Worm (Caenorhabditis elegans) whole organism, L4 larva: ENCODE results near the gene ZK512.2.

ENCODE experiments used
- F10B5.3 ChIP-seq: sonication (generic microtip); optimal IDR thresholded peaks from 2 replicates; lab custom pipeline; 2016; ENCODE audit warnings: mild to moderate bottlenecking, missing genetic modification characterization, missing compliant biosample characterization
- F44E2.7 ChIP-seq: fragments of 200-800 bp; sonication (Bioruptor generic); IDR thresholded peaks from 2 replicates; pipeline ENCODE4 v2.1.2; 2022; ENCODE audit warnings: missing genetic modification characterization, missing compliant biosample characterization
- F49E8.2 ChIP-seq: sonication (generic microtip); optimal IDR thresholded peaks from 2 replicates; lab custom pipeline; 2016; ENCODE audit warnings: missing compliant biosample characterization, mild to moderate bottlenecking, missing genetic modification characterization, borderline replicate concordance
- R02D3.7 ChIP-seq: fragments of 150-350 bp; sonication (generic microtip); optimal IDR thresholded peaks from 3 replicates; lab custom pipeline; 2014; ENCODE audit warnings: missing biosample characterization, missing genetic modification characterization
- Y105C5A.15 ChIP-seq: fragments of 200-800 bp; sonication (Bioruptor generic); IDR thresholded peaks from 2 replicates; pipeline ENCODE4 v1.3.6; 2022; ENCODE audit warnings: missing genetic modification characterization, missing compliant biosample characterization
- Y75B8A.6 ChIP-seq: fragments of 200-800 bp; sonication (Bioruptor generic); IDR thresholded peaks from 2 replicates; pipeline ENCODE4 v1.3.6; 2022; ENCODE audit warnings: missing genetic modification reagents, missing genetic modification characterization, missing compliant biosample characterization
- ZK337.2 ChIP-seq: fragments of 200-800 bp; sonication (Bioruptor generic); IDR thresholded peaks from 2 replicates; pipeline ENCODE4 v1.3.6; 2022; ENCODE audit warnings: missing genetic modification reagents, missing genetic modification characterization, missing compliant biosample characterization
- ZK546.5 ChIP-seq, 2 experiments: sonication (generic microtip); optimal IDR thresholded peaks; 2 replicates each; lab custom pipeline; 2017; ENCODE audit warnings: missing biosample characterization in 2 of 2, missing genetic modification characterization in 2 of 2
- aha-1 ChIP-seq: fragments of 150-350 bp; peaks from one replicate; lab custom pipeline; 2014; ENCODE audit warnings: missing biosample characterization, missing genetic modification characterization
- ama-1 ChIP-seq: fragments of 150-350 bp; optimal IDR thresholded peaks from 2 replicates; lab custom pipeline; 2014; ENCODE audit warnings: inconsistent platforms, mixed read lengths
- arid-1 ChIP-seq: fragments of 200-800 bp; sonication (Bioruptor generic); conservative IDR thresholded peaks from 2 replicates; pipeline ENCODE4 v1.3.6; 2022; ENCODE audit warnings: missing genetic modification reagents, missing genetic modification characterization, missing compliant biosample characterization
- ceh-20 ChIP-seq: fragments of 200-800 bp; sonication (Bioruptor generic); IDR thresholded peaks from 2 replicates; pipeline ENCODE4 v1.3.6; 2022; ENCODE audit warnings: missing genetic modification reagents, missing genetic modification characterization, missing compliant biosample characterization
- ceh-44 ChIP-seq: fragments of 200-800 bp; sonication (Bioruptor generic); IDR thresholded peaks from 2 replicates; pipeline ENCODE4 v1.3.6; 2022; ENCODE audit warnings: missing genetic modification reagents, missing genetic modification characterization, missing compliant biosample characterization
- ceh-82 ChIP-seq: sonication (generic microtip); optimal IDR thresholded peaks from 2 replicates; lab custom pipeline; 2017; ENCODE audit warnings: missing biosample characterization, missing genetic modification characterization
- daf-16 ChIP-seq, 3 experiments: sonication (generic microtip); optimal IDR thresholded peaks; 2 replicates each; lab custom pipeline; 2016 to 2017; ENCODE audit warnings: missing genetic modification characterization in 3 of 3, missing genetic modification reagents in 3 of 3, mild to moderate bottlenecking in 2 of 3, missing compliant biosample characterization in 2 of 3, missing biosample characterization in 1 of 3, moderate library complexity in 1 of 3
- daf-19 ChIP-seq: fragments of 200-800 bp; sonication (Bioruptor generic); conservative IDR thresholded peaks from 2 replicates; pipeline ENCODE4 v1.3.6; 2022; ENCODE audit warnings: missing genetic modification characterization, missing compliant biosample characterization
- dmd-9 ChIP-seq: fragments of 200-800 bp; sonication (Bioruptor generic); IDR thresholded peaks from 2 replicates; pipeline ENCODE4 v1.3.6; 2022; ENCODE audit warnings: missing genetic modification reagents, missing genetic modification characterization, missing compliant biosample characterization
- duxl-1 ChIP-seq: sonication (generic microtip); optimal IDR thresholded peaks from 2 replicates; lab custom pipeline; 2016; ENCODE audit warnings: mild to moderate bottlenecking, missing genetic modification characterization, moderate library complexity, missing compliant biosample characterization; ENCODE audit not compliant: poor library complexity
- dve-1 ChIP-seq: sonication (generic microtip); optimal IDR thresholded peaks from 2 replicates; lab custom pipeline; 2017; ENCODE audit warnings: antibody characterized with exemption, mild to moderate bottlenecking, missing genetic modification characterization, missing compliant biosample characterization; ENCODE audit not compliant: insufficient read depth
- egl-27 ChIP-seq: sonication (generic microtip); optimal IDR thresholded peaks from 3 replicates; lab custom pipeline; 2017; ENCODE audit warnings: missing biosample characterization, missing genetic modification reagents, missing genetic modification characterization
- fos-1 ChIP-seq: fragments of 150-350 bp; optimal IDR thresholded peaks from 2 replicates; lab custom pipeline; 2014; ENCODE audit warnings: missing biosample characterization, missing genetic modification characterization
- hlh-30 ChIP-seq: sonication (generic microtip); optimal IDR thresholded peaks from 2 replicates; lab custom pipeline; 2017; ENCODE audit warnings: antibody characterized with exemption, mild to moderate bottlenecking, missing genetic modification characterization, missing compliant biosample characterization; ENCODE audit not compliant: insufficient read depth
- jun-1 ChIP-seq: fragments of 150-350 bp; optimal IDR thresholded peaks from 2 replicates; lab custom pipeline; 2014; ENCODE audit warnings: missing biosample characterization, missing genetic modification reagents, missing genetic modification characterization
- lim-7 ChIP-seq: fragments of 200-800 bp; sonication (Bioruptor generic); IDR thresholded peaks from 2 replicates; pipeline ENCODE4 v1.3.6; 2022; ENCODE audit warnings: missing genetic modification characterization, missing compliant biosample characterization
- lir-3 ChIP-seq: sonication (generic microtip); optimal IDR thresholded peaks from 2 replicates; lab custom pipeline; 2016; ENCODE audit warnings: mild to moderate bottlenecking, missing genetic modification characterization, missing compliant biosample characterization
- lsy-2 ChIP-seq, 2 experiments: fragments of 150-350 bp in 1 of 2; sonication (generic microtip) in 1 of 2; optimal IDR thresholded peaks; 2 replicates each; lab custom pipeline; 2014 to 2017; ENCODE audit warnings: missing biosample characterization in 2 of 2, missing genetic modification characterization in 2 of 2
- mep-1 ChIP-seq: fragments of 150-350 bp; sonication (generic microtip); optimal IDR thresholded peaks from 3 replicates; lab custom pipeline; 2014; ENCODE audit warnings: missing biosample characterization, missing genetic modification characterization
- nhr-11 ChIP-seq: fragments of 150-350 bp; optimal IDR thresholded peaks from 2 replicates; lab custom pipeline; 2014; ENCODE audit warnings: missing biosample characterization, missing genetic modification characterization
- nhr-111 ChIP-seq: fragments of 200-800 bp; sonication (Bioruptor generic); optimal IDR thresholded peaks from 2 replicates; lab custom pipeline; 2018; ENCODE audit warnings: mild to moderate bottlenecking, missing genetic modification characterization, missing compliant biosample characterization
- nhr-28 ChIP-seq: fragments of 150-350 bp; optimal IDR thresholded peaks from 2 replicates; lab custom pipeline; 2014; ENCODE audit warnings: missing biosample characterization, missing genetic modification characterization
- nhr-42 ChIP-seq: fragments of 200-800 bp; sonication (Bioruptor generic); IDR thresholded peaks from 2 replicates; pipeline ENCODE4 v1.3.6; 2022; ENCODE audit warnings: missing genetic modification characterization, missing compliant biosample characterization
- nhr-48 ChIP-seq: sonication (generic microtip); optimal IDR thresholded peaks from 2 replicates; lab custom pipeline; 2016; ENCODE audit warnings: mild to moderate bottlenecking, missing genetic modification characterization, missing compliant biosample characterization
- nhr-6 ChIP-seq: fragments of 150-350 bp; optimal IDR thresholded peaks from 2 replicates; lab custom pipeline; 2014; ENCODE audit warnings: missing biosample characterization, missing genetic modification characterization
- pha-4 ChIP-seq, 2 experiments: fragments of 150-350 bp in 1 of 2; fragments of 200-800 bp in 1 of 2; sonication (Bioruptor generic) in 1 of 2; IDR thresholded peaks in 1 of 2; optimal IDR thresholded peaks in 1 of 2; 2 replicates each; pipeline versions ENCODE4 v1.3.6 to Lab custom; 2014 to 2022; ENCODE audit warnings: missing genetic modification characterization in 2 of 2, missing genetic modification reagents in 2 of 2, missing biosample characterization in 1 of 2, missing compliant biosample characterization in 1 of 2
- saeg-2 ChIP-seq: fragments of 200-800 bp; sonication (Bioruptor generic); IDR thresholded peaks from 2 replicates; pipeline ENCODE4 v1.3.6; 2022; ENCODE audit warnings: missing genetic modification reagents, missing genetic modification characterization, missing compliant biosample characterization
- skn-1 ChIP-seq: fragments of 150-350 bp; optimal IDR thresholded peaks from 2 replicates; lab custom pipeline; 2014; ENCODE audit warnings: missing biosample characterization, missing genetic modification characterization
- spr-3 ChIP-seq: fragments of 200-800 bp; sonication (Bioruptor generic); optimal IDR thresholded peaks from 2 replicates; lab custom pipeline; 2018; ENCODE audit warnings: mild to moderate bottlenecking, missing genetic modification characterization, missing compliant biosample characterization
- unc-130 ChIP-seq: sonication (generic microtip); optimal IDR thresholded peaks from 2 replicates; lab custom pipeline; 2016; ENCODE audit warnings: missing genetic modification reagents, missing genetic modification characterization, missing compliant biosample characterization
- unc-62 ChIP-seq, 3 experiments: fragments of 150-350 bp in 1 of 3; sonication (generic microtip); optimal IDR thresholded peaks in 2 of 3; peaks in 1 of 3; 1 replicate in 1 of 3; 2 replicates in 2 of 3; lab custom pipeline; 2014 to 2017; ENCODE audit warnings: missing biosample characterization in 3 of 3, missing genetic modification characterization in 3 of 3, missing genetic modification reagents in 3 of 3, missing genotype in 1 of 3
- zfp-2 ChIP-seq: sonication (generic microtip); optimal IDR thresholded peaks from 2 replicates; lab custom pipeline; 2016; ENCODE audit warnings: mild to moderate bottlenecking, missing genetic modification characterization, missing compliant biosample characterization
- zfp-3 ChIP-seq: fragments of 200-800 bp; sonication (Bioruptor generic); conservative IDR thresholded peaks from 2 replicates; pipeline ENCODE4 v1.3.6; 2022; ENCODE audit warnings: missing genetic modification reagents, missing genetic modification characterization, missing compliant biosample characterization

Gene ZK512.2

ce11 chrIII:9110270-9110669 lies 34.3 kb downstream of the ZK512.2 start:
- TF ChIP-seq nhr-28 (no peak), jun-1 (tag; lab: Kevin White, UChicago) (no peak), daf-16 (GFP tag; optimal IDR thresholded peaks at IDR 0.05; lab: Kevin White, UChicago) (no peak), daf-16 (tag; optimal IDR thresholded peaks at IDR 0.05; lab: Kevin White, UChicago) (peak; percentile 37), nhr-42 (GFP tag; lab: Robert Waterston, UW) (no peak), ceh-82 (tag; lab: Kevin White, UChicago) (no peak), aha-1 (tag; lab: Kevin White, UChicago) (peak; percentile 31), ZK337.2 (no peak), ceh-20 (GFP tag; lab: Robert Waterston, UW) (no peak), saeg-2 (GFP tag; lab: Robert Waterston, UW) (no peak)

DNA sequence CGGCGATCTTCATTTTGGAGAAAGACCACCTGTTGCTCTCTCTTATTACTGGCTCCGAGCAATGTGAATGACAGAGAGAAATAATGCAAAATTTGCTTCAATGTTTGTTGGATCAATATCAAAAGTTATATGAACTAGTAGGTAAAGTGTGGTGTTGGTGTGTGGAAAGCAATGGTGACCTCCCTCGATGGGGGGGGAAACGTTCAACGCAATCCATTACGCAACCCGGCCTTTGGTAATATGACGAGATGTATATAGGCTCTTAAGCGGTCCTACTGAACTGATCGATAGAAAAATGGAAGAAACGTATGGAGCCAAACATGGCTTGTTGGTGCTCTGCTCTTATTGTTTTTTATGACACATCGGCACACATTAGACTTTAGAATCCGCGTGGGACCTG lies 34.9 kb downstream of the ZK512.2 start:
- TF ChIP-seq nhr-48 (tag; lab: Kevin White, UChicago) (no peak), nhr-11 (tag; lab: Kevin White, UChicago) (no peak), lir-3 (tag; lab: Kevin White, UChicago) (no peak), zfp-2 (tag; lab: Kevin White, UChicago) (no peak), ceh-20 (GFP tag; lab: Robert Waterston, UW) (no peak), ama-1 (lab: Kevin White, UChicago) (no peak), skn-1 (tag; lab: Kevin White, UChicago) (no peak), pha-4 (GFP tag; IDR thresholded peaks at IDR 0.05; lab: Robert Waterston, UW) (no peak), pha-4 (tag; optimal IDR thresholded peaks at IDR 0.05; lab: Kevin White, UChicago) (no peak), dve-1 (no peak), ceh-44 (GFP tag; lab: Robert Waterston, UW) (no peak), spr-3 (GFP tag; lab: Kevin White, UChicago) (no peak), F10B5.3 (tag; lab: Kevin White, UChicago) (no peak), dmd-9 (GFP tag; lab: Robert Waterston, UW) (no peak), nhr-111 (GFP tag; lab: Kevin White, UChicago) (no peak), F44E2.7 (no peak), lsy-2 (tag; optimal IDR thresholded peaks at IDR 0.05; lab: Kevin White, UChicago) (no peak)

DNA sequence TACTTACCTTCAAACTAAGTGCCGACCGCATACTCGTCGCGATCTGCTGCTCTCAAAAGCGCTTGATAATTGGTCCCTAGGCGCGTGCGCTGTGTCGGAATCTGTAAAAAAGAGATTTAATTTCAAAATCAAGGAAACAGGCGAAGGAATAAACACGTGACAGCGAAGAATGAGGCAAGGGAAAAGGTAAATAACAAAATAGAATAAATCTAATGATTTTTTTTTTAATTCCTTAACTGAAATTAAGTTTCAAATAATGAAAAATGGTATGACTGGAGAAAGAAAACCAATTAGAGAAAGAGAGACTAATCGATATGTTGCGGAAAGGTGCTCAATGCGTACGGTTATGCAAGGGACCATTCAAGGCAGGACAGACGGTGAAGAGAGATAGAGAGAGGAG lies 35.4 kb downstream of the ZK512.2 start, which contains the start of gene cya-1:
TSS of gene cya-1 (minus strand) at position 101 of the 400 bp plus-strand sequence.
- TF ChIP-seq unc-62 (GFP tag; optimal IDR thresholded peaks at IDR 0.05 in 1 of 2; lab: Kevin White, UChicago) (no peak), unc-62 (tag; optimal IDR thresholded peaks at IDR 0.05; lab: Kevin White, UChicago) (no peak), Y75B8A.6 (GFP tag; lab: Robert Waterston, UW) (no peak), daf-16 (GFP tag; optimal IDR thresholded peaks at IDR 0.05; lab: Kevin White, UChicago) (no peak), daf-16 (tag; optimal IDR thresholded peaks at IDR 0.05; lab: Kevin White, UChicago) (no peak), spr-3 (GFP tag; lab: Kevin White, UChicago) (no peak), F49E8.2 (tag; lab: Kevin White, UChicago) (no peak), unc-130 (GFP tag; lab: Kevin White, UChicago) (no peak), zfp-3 (no peak), egl-27 (tag; lab: Kevin White, UChicago) (no peak), fos-1 (no peak), ZK337.2 (no peak)

DNA sequence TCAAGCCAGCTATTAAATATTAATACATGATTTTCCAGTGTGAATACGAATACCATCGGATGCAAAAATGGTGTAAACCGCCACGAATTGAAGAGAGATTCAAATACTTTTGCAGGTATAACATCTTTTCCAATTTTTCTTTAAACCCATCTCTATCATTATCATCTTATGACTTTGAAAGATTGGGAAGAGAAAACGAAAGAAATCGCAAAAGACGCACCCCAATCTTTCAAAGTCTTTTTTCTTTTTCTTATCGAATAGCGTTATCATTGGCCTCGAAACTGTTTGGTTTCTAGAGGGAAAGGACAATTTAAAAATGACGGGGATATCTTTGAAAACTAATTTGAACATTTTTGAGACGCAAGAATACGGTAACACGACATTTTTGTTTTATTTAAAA lies 38.9 kb downstream of the ZK512.2 start:
- TF ChIP-seq R02D3.7 (tag; lab: Kevin White, UChicago) = no peak
- TF ChIP-seq mep-1 = no peak
- no peak for TF ChIP-seq lim-7
- no peak for TF ChIP-seq nhr-6
- TF ChIP-seq dve-1 = peak; percentile 15
- TF ChIP-seq Y105C5A.15 (GFP tag; lab: Robert Waterston, UW) = no peak
- TF ChIP-seq daf-19 = no peak
- TF ChIP-seq nhr-42 (GFP tag; lab: Robert Waterston, UW) = no peak
- no peak for TF ChIP-seq arid-1 (GFP tag; lab: Robert Waterston, UW)
- peak; percentile 9 for TF ChIP-seq hlh-30 (tag; lab: Kevin White, UChicago)
- no peak for TF ChIP-seq ZK546.5 (tag; optimal IDR thresholded peaks at IDR 0.05; lab: Kevin White, UChicago)
- no peak for TF ChIP-seq ceh-82 (tag; lab: Kevin White, UChicago)
- TF ChIP-seq duxl-1 (tag; lab: Kevin White, UChicago) = no peak
